Fruit fly (Drosophila melanogaster): ENCODE data around the gene bab2.
A peak's percentile ranks its signal among the peaks of the same experiment; 100 is the strongest.

Gene bab2

DNA sequence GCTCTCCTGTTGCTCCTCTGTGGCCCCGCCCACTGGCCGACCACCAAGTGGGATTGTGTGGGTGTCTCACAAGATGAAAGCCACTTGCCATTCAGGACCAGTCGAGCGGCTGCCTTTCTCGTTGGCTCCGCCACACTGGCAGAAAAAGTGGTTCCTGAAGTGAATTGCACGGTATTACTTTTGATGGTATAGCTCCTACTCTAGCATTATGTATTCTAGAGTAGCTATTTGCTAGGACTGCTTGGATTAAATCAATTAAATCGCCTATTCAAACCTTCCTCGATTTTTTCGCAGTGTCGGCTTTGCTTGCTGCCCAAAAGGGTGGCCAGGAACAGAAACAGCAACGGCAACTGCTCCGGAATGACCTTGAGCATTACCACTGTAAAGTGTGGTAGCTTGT lies 37.7 kb downstream of the bab2 start (continued):
- TF ChIP-seq CG31627 (GFP tag; optimal IDR thresholded peaks at IDR 0.05): peak; percentile 3
- peak; percentile 40 for TF ChIP-seq Eip75B (GFP tag; optimal IDR thresholded peaks at IDR 0.05)
- TF ChIP-seq Gug (GFP tag; IDR thresholded peaks at IDR 0.05): peak; percentile 59
- no peak for TF ChIP-seq CG6854 (GFP tag; optimal IDR thresholded peaks at IDR 0.05)
- TF ChIP-seq CG6276 (GFP tag; optimal IDR thresholded peaks at IDR 0.05): no peak
- TF ChIP-seq Hr4 (GFP tag; optimal IDR thresholded peaks at IDR 0.05): no peak
- no peak for TF ChIP-seq OdsH (GFP tag; optimal IDR thresholded peaks at IDR 0.05)
- TF ChIP-seq CG11902 (GFP tag; optimal IDR thresholded peaks at IDR 0.05): peak; percentile 29
- TF ChIP-seq Blimp-1 (GFP tag; optimal IDR thresholded peaks at IDR 0.05): no peak
- TF ChIP-seq Met (GFP tag; optimal IDR thresholded peaks at IDR 0.05): no peak
- peak; percentile 53 for TF ChIP-seq CG6808 (GFP tag; optimal IDR thresholded peaks at IDR 0.05)
- peak; percentile 1 for TF ChIP-seq CG10631 (GFP tag; optimal IDR thresholded peaks at IDR 0.05)
- TF ChIP-seq net (GFP tag; optimal IDR thresholded peaks at IDR 0.05): no peak
- peak; percentile 80 for TF ChIP-seq svp (GFP tag)
- no peak for TF ChIP-seq CG1621 (tag; optimal IDR thresholded peaks at IDR 0.05)
- peak; percentile 17 for TF ChIP-seq acj6 (GFP tag; optimal IDR thresholded peaks at IDR 0.05)
- TF ChIP-seq eg (GFP tag; IDR thresholded peaks at IDR 0.05): 0 out of 3 replicates have a peak, but pooled peaks have one; percentile 41

DNA sequence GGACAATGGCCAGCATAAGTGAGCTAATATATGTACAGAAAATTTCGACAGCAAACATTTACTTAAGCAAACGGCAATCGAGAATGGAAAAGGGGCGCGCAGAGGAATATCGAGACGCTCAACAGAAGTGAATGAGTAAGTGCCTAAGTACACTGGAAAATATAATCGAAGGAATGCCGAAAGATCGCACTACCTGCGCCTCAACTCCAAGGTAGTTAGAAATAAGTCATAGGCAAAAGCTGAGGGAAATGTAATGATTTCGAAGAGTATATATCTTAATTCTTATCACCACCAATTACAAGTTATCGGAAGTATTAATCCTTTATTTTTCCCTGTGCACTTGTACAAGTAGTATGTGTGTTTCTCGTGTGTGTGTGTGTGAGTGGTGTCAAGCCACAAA lies 39.6 kb downstream of the bab2 start:
- no peak for TF ChIP-seq esn (GFP tag; optimal IDR thresholded peaks at IDR 0.05)
- peak; percentile 44 for TF ChIP-seq Eip78C (GFP tag)
- peak; percentile 49 for TF ChIP-seq svp (GFP tag)
- peak; percentile 38 for TF ChIP-seq fkh (GFP tag; optimal IDR thresholded peaks at IDR 0.05)

DNA sequence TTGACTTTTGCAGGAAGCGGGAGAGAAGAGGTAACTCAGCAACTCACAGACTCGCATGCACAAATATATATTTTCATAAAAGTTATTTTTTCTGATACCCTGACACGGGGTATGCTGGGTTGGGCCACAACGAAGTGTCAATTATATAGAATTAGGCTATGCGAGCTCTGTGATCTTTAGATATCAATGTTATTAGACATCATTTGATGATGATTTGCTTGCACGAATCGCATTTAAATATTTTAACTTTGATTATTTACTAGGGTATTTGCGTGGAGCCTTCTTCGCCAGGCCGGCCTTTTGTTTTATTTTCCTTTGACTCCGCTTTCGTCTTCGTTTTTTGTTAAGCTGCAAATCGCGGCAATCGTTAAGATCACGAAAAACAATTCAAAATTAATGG lies 47.5 kb downstream of the bab2 start:
- TF ChIP-seq dac (GFP tag; optimal IDR thresholded peaks at IDR 0.05) (no peak), eg (GFP tag; IDR thresholded peaks at IDR 0.05) (no peak), CG32006 (GFP tag; optimal IDR thresholded peaks at IDR 0.05) (peak; percentile 40), Eip78C (GFP tag) (peak; percentile 93), CG16779 (tag; optimal IDR thresholded peaks at IDR 0.05) (peak; percentile 42), Hr39 (GFP tag; optimal IDR thresholded peaks at IDR 0.05) (peak; percentile 89), net (GFP tag; optimal IDR thresholded peaks at IDR 0.05) (peak; percentile 68), fd85E (GFP tag; optimal IDR thresholded peaks at IDR 0.05) (no peak), cyc (GFP tag; optimal IDR thresholded peaks at IDR 0.05) (peak; percentile 87), fkh (GFP tag; optimal IDR thresholded peaks at IDR 0.05) (no peak), CG34406 (GFP tag; optimal IDR thresholded peaks at IDR 0.05) (peak; percentile 87), lz (GFP tag; optimal IDR thresholded peaks at IDR 0.05) (peak; percentile 85), CG6854 (GFP tag; optimal IDR thresholded peaks at IDR 0.05) (peak; percentile 65), Eip93F (GFP tag; optimal IDR thresholded peaks at IDR 0.05) (peak; percentile 19), Ets96B (tag; optimal IDR thresholded peaks at IDR 0.05) (peak; percentile 85), Sox15 (GFP tag; optimal IDR thresholded peaks at IDR 0.05) (peak; percentile 85), CG3919 (GFP tag; optimal IDR thresholded peaks at IDR 0.05) (peak; percentile 86), CG6792 (GFP tag; optimal IDR thresholded peaks at IDR 0.05) (peak; percentile 85), Lpt (GFP tag; optimal IDR thresholded peaks at IDR 0.05) (peak; percentile 7), ss (GFP tag; optimal IDR thresholded peaks at IDR 0.05) (peak; percentile 73 to 85), CG3032 (tag; optimal IDR thresholded peaks at IDR 0.05) (peak; percentile 85), Smox (GFP tag; optimal IDR thresholded peaks at IDR 0.05) (peak; percentile 79), CG4318 (GFP tag; optimal IDR thresholded peaks at IDR 0.05) (no peak), CG6163 (GFP tag; IDR thresholded peaks at IDR 0.05) (peak; percentile 83), Ets21C (GFP tag; optimal IDR thresholded peaks at IDR 0.05) (peak; percentile 81), Eip75B (GFP tag; optimal IDR thresholded peaks at IDR 0.05) (peak; percentile 84), CG10631 (GFP tag; optimal IDR thresholded peaks at IDR 0.05) (peak; percentile 79), dsx (GFP tag; optimal IDR thresholded peaks at IDR 0.05; ENCODE audit: poor library complexity, severe bottlenecking) (peak; percentile 81), CG8319 (GFP tag; optimal IDR thresholded peaks at IDR 0.05) (peak; percentile 79), esn (GFP tag; optimal IDR thresholded peaks at IDR 0.05) (peak; percentile 89), CG7368 (GFP tag; optimal IDR thresholded peaks at IDR 0.05) (peak; percentile 77), CG10669 (GFP tag; optimal IDR thresholded peaks at IDR 0.05) (peak; percentile 86), Blimp-1 (GFP tag; optimal IDR thresholded peaks at IDR 0.05) (peak; percentile 50), CG8632 (GFP tag; optimal IDR thresholded peaks at IDR 0.05) (peak; percentile 81), Sox102F (GFP tag; optimal IDR thresholded peaks at IDR 0.05) (peak; percentile 86), Met (GFP tag; optimal IDR thresholded peaks at IDR 0.05) (peak; percentile 87), salr (GFP tag; optimal IDR thresholded peaks at IDR 0.05) (peak; percentile 40 to 73), Gug (GFP tag; IDR thresholded peaks at IDR 0.05) (no peak)
